Worm (Caenorhabditis elegans) whole organism, young adult: ENCODE results near the gene F32D8.7.

Experiments used
- B0035.1 ChIP-seq: sonication (generic microtip); optimal IDR thresholded peaks from 2 replicates; lab custom pipeline; 2016; ENCODE audit warnings: missing genetic modification characterization, mild to moderate bottlenecking, missing compliant biosample characterization, missing genotype, missing genetic modification reagents
- B0261.1 ChIP-seq: sonication (generic microtip); optimal IDR thresholded peaks from 2 replicates; lab custom pipeline; 2016; ENCODE audit warnings: mild to moderate bottlenecking, missing genetic modification characterization, moderate library complexity, missing compliant biosample characterization
- D2030.7 ChIP-seq: fragments of 200-800 bp; sonication (Bioruptor generic); IDR thresholded peaks from 2 replicates; pipeline ENCODE4 v1.3.6; 2022; ENCODE audit warnings: missing genetic modification reagents, missing genetic modification characterization, missing compliant biosample characterization
- F22D6.2 ChIP-seq: sonication (generic microtip); optimal IDR thresholded peaks from 2 replicates; lab custom pipeline; 2016; ENCODE audit warnings: mild to moderate bottlenecking, missing genetic modification characterization, missing compliant biosample characterization
- F33H1.4 ChIP-seq: fragments of 200-800 bp; sonication (Bioruptor generic); IDR thresholded peaks from 2 replicates; pipeline ENCODE4 v1.3.6; 2022; ENCODE audit warnings: missing genetic modification reagents, missing genetic modification characterization, missing compliant biosample characterization
- F37B4.10 ChIP-seq: fragments of 200-800 bp; sonication (Bioruptor generic); IDR thresholded peaks from 2 replicates; pipeline ENCODE4 v1.3.6; 2022; ENCODE audit warnings: missing genetic modification characterization, missing compliant biosample characterization
- F52B5.7 ChIP-seq: sonication (generic microtip); optimal IDR thresholded peaks from 2 replicates; lab custom pipeline; 2016; ENCODE audit warnings: mild to moderate bottlenecking, missing genetic modification characterization, missing compliant biosample characterization
- F57A8.1 ChIP-seq: fragments of 200-800 bp; sonication (Bioruptor generic); optimal IDR thresholded peaks from 2 replicates; lab custom pipeline; 2018; ENCODE audit warnings: mild to moderate bottlenecking, missing genetic modification characterization, moderate library complexity, missing compliant biosample characterization
- T07F8.4 ChIP-seq: sonication (generic microtip); optimal IDR thresholded peaks from 2 replicates; lab custom pipeline; 2016; ENCODE audit warnings: mild to moderate bottlenecking, missing genetic modification characterization, moderate library complexity, missing compliant biosample characterization
- ama-1 ChIP-seq, 3 experiments: fragments of 150-350 bp in 1 of 3; sonication (generic microtip) in 2 of 3; optimal IDR thresholded peaks; 2 replicates each; lab custom pipeline; 2014 to 2018; ENCODE audit warnings: missing biosample characterization in 2 of 3, missing genetic modification characterization in 2 of 3, missing genetic modification reagents in 2 of 3
- aptf-2 ChIP-seq: fragments of 200-800 bp; sonication (Bioruptor generic); conservative IDR thresholded peaks from 2 replicates; pipeline ENCODE4 v1.3.6; 2022; ENCODE audit warnings: missing genetic modification reagents, missing genetic modification characterization, missing compliant biosample characterization
- atf-7 ChIP-seq: sonication (generic microtip); optimal IDR thresholded peaks from 2 replicates; lab custom pipeline; 2017; ENCODE audit warnings: mild to moderate bottlenecking, missing genetic modification characterization, missing compliant biosample characterization
- ccch-3 ChIP-seq: fragments of 200-800 bp; sonication (Bioruptor generic); optimal IDR thresholded peaks from 2 replicates; lab custom pipeline; 2018; ENCODE audit warnings: mild to moderate bottlenecking, missing genetic modification characterization, missing compliant biosample characterization
- cebp-2 ChIP-seq: fragments of 200-800 bp; sonication (Bioruptor generic); IDR thresholded peaks from 2 replicates; pipeline ENCODE4 v1.3.6; 2022; ENCODE audit warnings: missing genetic modification characterization, missing compliant biosample characterization
- ceh-27 ChIP-seq: fragments of 200-800 bp; sonication (Bioruptor generic); optimal IDR thresholded peaks from 2 replicates; lab custom pipeline; 2018; ENCODE audit warnings: mild to moderate bottlenecking, missing genetic modification characterization, moderate library complexity, missing compliant biosample characterization
- ceh-58 ChIP-seq: fragments of 200-800 bp; sonication (Bioruptor generic); IDR thresholded peaks from 2 replicates; pipeline ENCODE4 v1.3.6; 2022; ENCODE audit warnings: missing genetic modification characterization, missing compliant biosample characterization
- ceh-79 ChIP-seq: sonication (generic microtip); optimal IDR thresholded peaks from 2 replicates; lab custom pipeline; 2017; ENCODE audit warnings: mild to moderate bottlenecking, missing genetic modification characterization, missing compliant biosample characterization
- dox-1 ChIP-seq: fragments of 200-800 bp; sonication (Bioruptor generic); IDR thresholded peaks from 2 replicates; pipeline ENCODE4 v1.3.6; 2022; ENCODE audit warnings: missing genetic modification reagents, missing genetic modification characterization, missing compliant biosample characterization
- dpl-1 ChIP-seq: fragments of 150-350 bp; optimal IDR thresholded peaks from 2 replicates; lab custom pipeline; 2014; ENCODE audit warnings: missing biosample characterization, missing genetic modification reagents, missing genetic modification characterization
- egl-44 ChIP-seq: fragments of 200-800 bp; sonication (Bioruptor generic); IDR thresholded peaks from 2 replicates; pipeline ENCODE4 v1.3.6; 2022; ENCODE audit warnings: missing genetic modification reagents, missing genetic modification characterization, missing compliant biosample characterization
- fkh-3 ChIP-seq: sonication (generic microtip); optimal IDR thresholded peaks from 2 replicates; lab custom pipeline; 2016; ENCODE audit warnings: mild to moderate bottlenecking, missing genetic modification characterization, missing compliant biosample characterization
- hlh-26 ChIP-seq: fragments of 200-800 bp; sonication (Bioruptor generic); conservative IDR thresholded peaks from 2 replicates; pipeline ENCODE4 v1.3.6; 2022; ENCODE audit warnings: missing genetic modification reagents, missing genetic modification characterization, missing compliant biosample characterization
- lag-1 ChIP-seq: fragments of 200-800 bp; sonication (Bioruptor generic); IDR thresholded peaks from 2 replicates; pipeline ENCODE4 v1.3.6; 2022; ENCODE audit warnings: missing genetic modification reagents, missing genetic modification characterization, missing compliant biosample characterization
- let-526 ChIP-seq: fragments of 200-800 bp; sonication (Bioruptor generic); IDR thresholded peaks from 2 replicates; pipeline ENCODE4 v1.3.6; 2022; ENCODE audit warnings: missing genetic modification reagents, missing genetic modification characterization, missing compliant biosample characterization
- lin-40 ChIP-seq: sonication (generic microtip); optimal IDR thresholded peaks from 2 replicates; lab custom pipeline; 2016; ENCODE audit warnings: missing genetic modification characterization, mild to moderate bottlenecking, missing compliant biosample characterization, missing genotype, missing genetic modification reagents
- lir-1 ChIP-seq: fragments of 200-800 bp; sonication (Bioruptor generic); conservative IDR thresholded peaks from 2 replicates; pipeline ENCODE4 v1.3.6; 2022; ENCODE audit warnings: missing genetic modification reagents, missing genetic modification characterization, missing compliant biosample characterization
- nfya-1 ChIP-seq: sonication (generic microtip); optimal IDR thresholded peaks from 2 replicates; lab custom pipeline; 2017; ENCODE audit warnings: antibody characterized with exemption, missing compliant biosample characterization, missing genetic modification characterization, borderline replicate concordance; ENCODE audit not compliant: insufficient read depth
- nfyb-1 ChIP-seq: fragments of 200-800 bp; sonication (Bioruptor generic); IDR thresholded peaks from 2 replicates; pipeline ENCODE4 v1.3.6; 2022; ENCODE audit warnings: missing genetic modification reagents, missing genetic modification characterization, missing compliant biosample characterization
- nhr-80 ChIP-seq: sonication (generic microtip); optimal IDR thresholded peaks from 2 replicates; lab custom pipeline; 2016; ENCODE audit warnings: missing genetic modification characterization, missing compliant biosample characterization
- pha-4 ChIP-seq: fragments of 150-350 bp; sonication (generic microtip); optimal IDR thresholded peaks from 2 replicates; lab custom pipeline; 2014; ENCODE audit warnings: missing biosample characterization, missing genetic modification reagents, missing genetic modification characterization
- rec-8 ChIP-seq, 2 experiments: sonication (generic microtip); optimal IDR thresholded peaks; 2 replicates each; lab custom pipeline; 2016; ENCODE audit warnings: mild to moderate bottlenecking in 2 of 2, missing genetic modification characterization in 2 of 2, missing genetic modification reagents in 2 of 2, missing genotype in 2 of 2, missing biosample characterization in 1 of 2, missing compliant biosample characterization in 1 of 2, moderate library complexity in 1 of 2
- sea-2 ChIP-seq: fragments of 200-800 bp; sonication (Bioruptor generic); IDR thresholded peaks from 2 replicates; pipeline ENCODE4 v1.3.6; 2022; ENCODE audit warnings: missing genetic modification characterization, missing compliant biosample characterization
- snpc-1.1 ChIP-seq: sonication (generic microtip); optimal IDR thresholded peaks from 2 replicates; lab custom pipeline; 2017; ENCODE audit warnings: missing genetic modification characterization, mild to moderate bottlenecking, missing compliant biosample characterization, antibody characterized with exemption, moderate library complexity, missing genotype, missing genetic modification reagents; ENCODE audit not compliant: insufficient read depth
- snpc-1.3 ChIP-seq: sonication (generic microtip); optimal IDR thresholded peaks from 2 replicates; lab custom pipeline; 2017; ENCODE audit warnings: missing genetic modification characterization, mild to moderate bottlenecking, missing compliant biosample characterization, antibody characterized with exemption, moderate library complexity, missing genotype, missing genetic modification reagents; ENCODE audit not compliant: insufficient read depth
- snpc-4 ChIP-seq, 5 experiments: fragments of 150-350 bp in 1 of 5; sonication (generic microtip) in 4 of 5; optimal IDR thresholded peaks; 2 replicates each; lab custom pipeline; 2014 to 2018; ENCODE audit warnings: missing genetic modification characterization in 5 of 5, missing biosample characterization in 3 of 5, antibody characterized with exemption in 2 of 5, mild to moderate bottlenecking in 2 of 5, missing compliant biosample characterization in 2 of 5, missing genotype in 2 of 5, moderate library complexity in 2 of 5, missing genetic modification reagents in 1 of 5
- somi-1 ChIP-seq: fragments of 200-800 bp; sonication (Bioruptor generic); optimal IDR thresholded peaks from 2 replicates; lab custom pipeline; 2018; ENCODE audit warnings: mild to moderate bottlenecking, missing genetic modification characterization, missing compliant biosample characterization
- sptf-2 ChIP-seq: fragments of 200-800 bp; sonication (Bioruptor generic); optimal IDR thresholded peaks from 2 replicates; lab custom pipeline; 2018; ENCODE audit warnings: mild to moderate bottlenecking, missing genetic modification characterization, missing compliant biosample characterization
- tlf-1 ChIP-seq: fragments of 200-800 bp; sonication (Bioruptor generic); optimal IDR thresholded peaks from 2 replicates; lab custom pipeline; 2018; ENCODE audit warnings: mild to moderate bottlenecking, missing genetic modification characterization, missing compliant biosample characterization
- xnd-1 ChIP-seq: sonication (generic microtip); optimal IDR thresholded peaks from 2 replicates; lab custom pipeline; 2016; ENCODE audit warnings: missing genotype, missing genetic modification reagents, missing genetic modification characterization, missing compliant biosample characterization
- zim-3 ChIP-seq: sonication (generic microtip); optimal IDR thresholded peaks from 2 replicates; lab custom pipeline; 2017; ENCODE audit warnings: mild to moderate bottlenecking, missing genetic modification characterization, moderate library complexity, missing compliant biosample characterization
- ztf-18 ChIP-seq: sonication (generic microtip); optimal IDR thresholded peaks from 2 replicates; lab custom pipeline; 2016; ENCODE audit warnings: missing genotype, mild to moderate bottlenecking, missing genetic modification characterization, missing compliant biosample characterization
- ztf-25 ChIP-seq: fragments of 200-800 bp; sonication (Bioruptor generic); IDR thresholded peaks from 2 replicates; pipeline ENCODE4 v1.3.6; 2022; ENCODE audit warnings: missing genetic modification reagents, missing genetic modification characterization, missing compliant biosample characterization
- ztf-3 ChIP-seq: fragments of 200-800 bp; sonication (Bioruptor generic); optimal IDR thresholded peaks from 2 replicates; lab custom pipeline; 2018; ENCODE audit warnings: mild to moderate bottlenecking, missing genetic modification characterization, missing compliant biosample characterization

Gene F32D8.7

DNA sequence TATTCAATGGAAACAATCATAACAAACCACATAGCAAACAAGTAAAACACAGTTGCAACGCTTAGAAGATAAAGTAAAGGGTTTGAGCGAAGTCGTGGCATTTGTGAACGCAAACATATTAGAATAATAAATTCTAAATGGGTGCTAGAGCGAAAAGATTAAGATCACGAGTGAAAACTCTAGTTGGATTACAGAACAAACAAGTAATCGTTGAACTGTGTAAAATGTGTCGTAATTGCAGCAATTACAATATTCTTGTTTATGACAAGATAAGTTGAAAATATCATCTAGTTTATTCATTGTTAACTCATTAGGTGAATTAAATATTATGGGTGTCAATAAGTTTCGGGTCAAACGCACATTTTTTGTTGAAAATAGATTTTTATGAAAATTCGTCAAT is 4.4 kb downstream of the F32D8.7 start, which contains the start of gene F32D8.8 (continued):
- no peak for TF ChIP-seq D2030.7 (GFP tag; lab: Robert Waterston, UW)
- no peak for TF ChIP-seq B0261.1
- TF ChIP-seq atf-7 = no peak
- TF ChIP-seq ceh-58 (GFP tag; lab: Robert Waterston, UW) = no peak

DNA sequence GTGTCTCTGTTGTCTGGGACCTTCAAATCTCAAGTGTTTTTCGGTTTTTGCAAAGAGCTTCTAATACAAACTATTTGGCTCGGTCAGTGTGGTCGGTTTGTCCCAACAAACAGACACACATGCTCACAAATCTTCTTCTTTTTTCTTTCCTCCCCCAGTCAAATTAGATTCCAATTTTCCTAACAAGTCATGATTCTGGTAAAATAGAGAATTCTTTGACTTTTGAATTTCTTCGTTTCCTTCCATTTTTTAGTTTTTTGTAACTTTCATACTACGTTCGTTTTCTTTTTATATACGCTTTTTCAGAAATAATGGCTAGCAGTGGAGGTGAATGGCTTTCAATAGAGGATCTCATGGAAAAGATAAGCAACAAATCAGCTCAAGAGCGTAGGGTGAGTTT is 5.5 kb downstream of the F32D8.7 start, which contains the start of gene F32D8.15:
TSS of gene F32D8.15 (plus strand) at position 301 of the 400 bp plus-strand sequence.
- no peak for TF ChIP-seq dox-1 (GFP tag; lab: Robert Waterston, UW)
- TF ChIP-seq F37B4.10 (GFP tag; lab: Robert Waterston, UW) = no peak
- TF ChIP-seq somi-1 = no peak
- no peak for TF ChIP-seq F33H1.4
- TF ChIP-seq nhr-80 (tag; lab: Kevin White, UChicago) = no peak
- TF ChIP-seq pha-4 (tag; lab: Kevin White, UChicago) = no peak

DNA sequence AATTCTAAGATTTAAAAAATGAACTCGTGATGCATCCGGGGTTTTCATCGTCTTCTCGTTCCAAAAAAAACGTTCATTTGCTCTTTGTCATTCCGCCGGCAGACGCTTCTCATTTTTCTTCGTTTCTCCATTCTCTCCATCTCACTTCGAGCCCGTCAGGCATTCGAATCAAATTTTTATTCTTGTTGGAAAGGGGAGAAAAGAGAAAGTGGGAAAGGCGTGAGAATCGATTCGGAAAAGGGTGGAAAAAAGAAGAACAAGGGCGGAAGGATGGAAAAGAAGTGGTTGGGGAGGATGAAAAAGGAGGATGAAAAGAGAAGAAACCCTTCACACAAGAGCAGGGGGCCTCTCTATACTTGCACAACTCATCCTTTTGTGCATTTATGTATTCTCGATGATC is 6.6 kb downstream of the F32D8.7 start:
- TF ChIP-seq lag-1 (GFP tag; lab: Robert Waterston, UW) = no peak
- no peak for TF ChIP-seq xnd-1 (tag; lab: Kevin White, UChicago)
- TF ChIP-seq ama-1 (optimal IDR thresholded peaks at IDR 0.05; lab: Kevin White, UChicago) = no peak
- no peak for TF ChIP-seq ama-1 (GFP tag; optimal IDR thresholded peaks at IDR 0.05; lab: Kevin White, UChicago)
- TF ChIP-seq B0261.1 = no peak
- TF ChIP-seq lin-40 (tag; lab: Kevin White, UChicago) = no peak
- TF ChIP-seq dpl-1 (GFP tag; lab: Kevin White, UChicago) = no peak
- TF ChIP-seq F22D6.2 (tag; lab: Kevin White, UChicago) = no peak
- no peak for TF ChIP-seq T07F8.4 (tag; lab: Kevin White, UChicago)
- TF ChIP-seq ztf-3 (GFP tag; lab: Kevin White, UChicago) = no peak
- no peak for TF ChIP-seq ceh-58 (GFP tag; lab: Robert Waterston, UW)
- no peak for TF ChIP-seq ztf-25 (GFP tag; lab: Robert Waterston, UW)
- TF ChIP-seq F57A8.1 (GFP tag; lab: Kevin White, UChicago) = no peak
- TF ChIP-seq F52B5.7 (tag; lab: Kevin White, UChicago) = no peak
- no peak for TF ChIP-seq ccch-3 (GFP tag; lab: Kevin White, UChicago)
- TF ChIP-seq F37B4.10 (GFP tag; lab: Robert Waterston, UW) = no peak
- no peak for TF ChIP-seq sptf-2
- no peak for TF ChIP-seq nfyb-1
- no peak for TF ChIP-seq zim-3 (tag; lab: Kevin White, UChicago)
- no peak for TF ChIP-seq snpc-4 (GFP tag; optimal IDR thresholded peaks at IDR 0.05; lab: Kevin White, UChicago)
- TF ChIP-seq snpc-4 (tag; optimal IDR thresholded peaks at IDR 0.05; lab: Kevin White, UChicago) = no peak
- no peak for TF ChIP-seq tlf-1

DNA sequence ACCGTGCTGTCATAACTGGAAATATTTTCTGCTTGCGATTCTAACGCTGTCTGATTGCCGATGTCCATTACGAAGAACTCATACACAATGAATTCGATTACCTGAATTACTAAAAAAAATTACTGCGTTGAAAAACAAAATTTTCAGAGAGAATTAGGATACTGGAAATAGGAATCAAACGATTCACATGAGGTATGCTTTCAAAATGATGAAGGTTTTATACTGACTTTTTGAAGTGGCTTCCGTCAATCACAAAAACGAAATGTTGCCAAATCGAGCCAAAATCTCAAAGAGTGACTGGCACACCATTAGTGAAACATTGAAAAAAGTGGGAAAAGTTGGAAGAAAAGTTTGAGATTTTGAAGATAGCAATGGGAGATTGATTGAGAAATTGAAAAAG is 10.8 kb downstream of the F32D8.7 start, which contains the start of gene zzz-1:
TSS of gene zzz-1 (minus strand) at position 101 of the 400 bp plus-strand sequence.
- TF ChIP-seq ceh-27 (no peak), ztf-18 (tag; lab: Kevin White, UChicago) (no peak), rec-8 (tag; optimal IDR thresholded peaks at IDR 0.05; lab: Kevin White, UChicago) (no peak), cebp-2 (GFP tag; lab: Robert Waterston, UW) (no peak), F37B4.10 (GFP tag; lab: Robert Waterston, UW) (no peak), snpc-1.3 (tag; lab: Kevin White, UChicago) (no peak), fkh-3 (no peak), lir-1 (GFP tag; lab: Robert Waterston, UW) (no peak), ceh-79 (tag; lab: Kevin White, UChicago) (no peak), hlh-26 (GFP tag; lab: Robert Waterston, UW) (no peak), lin-40 (tag; lab: Kevin White, UChicago) (no peak), T07F8.4 (tag; lab: Kevin White, UChicago) (no peak), sea-2 (no peak), dox-1 (GFP tag; lab: Robert Waterston, UW) (no peak), egl-44 (GFP tag; lab: Robert Waterston, UW) (no peak), nfya-1 (tag; lab: Kevin White, UChicago) (no peak), snpc-1.1 (no peak), let-526 (GFP tag; lab: Robert Waterston, UW) (no peak), B0035.1 (no peak), aptf-2 (GFP tag; lab: Robert Waterston, UW) (no peak)
